Worm (Caenorhabditis elegans) whole organism, midembryonic: Measurements from ENCODE around the gene D2096.9.

Experiments
- flt-1 ChIP-seq: fragments of 200-800 bp; sonication (Bioruptor generic); IDR thresholded peaks from 2 replicates; pipeline ENCODE4 v1.3.6; 2022; ENCODE audit warnings: missing genetic modification characterization, missing compliant biosample characterization
- klf-2 ChIP-seq: fragments of 200-800 bp; sonication (Bioruptor generic); conservative IDR thresholded peaks from 2 replicates; pipeline ENCODE4 v1.3.6; 2022; ENCODE audit warnings: missing genetic modification reagents, missing genetic modification characterization, missing compliant biosample characterization
- med-1 ChIP-seq: sonication (generic microtip); optimal IDR thresholded peaks from 2 replicates; lab custom pipeline; 2017; ENCODE audit warnings: missing genetic modification characterization, mild to moderate bottlenecking, missing compliant biosample characterization, antibody characterized with exemption, missing genetic modification reagents; ENCODE audit not compliant: insufficient read depth
- ztf-23 ChIP-seq: fragments of 200-800 bp; sonication (Bioruptor generic); IDR thresholded peaks from 2 replicates; pipeline ENCODE4 v1.3.6; 2022; ENCODE audit warnings: missing genetic modification reagents, missing genetic modification characterization, missing compliant biosample characterization

DNA sequence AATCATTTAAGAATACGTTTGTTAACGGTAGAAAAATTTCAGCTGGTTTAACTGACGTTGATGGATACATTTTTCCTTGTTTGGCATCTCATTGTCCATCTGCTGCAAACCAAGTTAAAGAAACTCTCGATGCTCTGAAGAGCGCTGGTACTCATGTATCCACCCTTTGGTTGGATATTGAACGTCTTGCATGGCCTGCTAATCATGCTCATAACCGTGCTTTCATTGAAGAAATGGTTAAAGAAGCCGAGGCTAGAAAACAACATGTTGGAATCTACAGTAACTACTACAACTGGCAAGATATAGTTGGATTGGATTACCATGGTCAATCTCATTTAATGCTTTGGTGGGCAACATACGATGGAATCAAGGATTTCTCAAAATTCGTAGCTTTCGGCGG lies 49.6 kb downstream of the D2096.9 start:
- TF ChIP-seq flt-1 (no peak), klf-2 (GFP tag; lab: Robert Waterston, UW) (no peak), ztf-23 (no peak), med-1 (GFP tag; lab: Kevin White, UChicago) (no peak)
